Worm (Caenorhabditis elegans): ENCODE results near the gene ZK353.4.

Gene ZK353.4

ce11 chrIII:8394374-8395302 lies 5.2 kb upstream of the ZK353.4 start, which contains the start of gene ZK353.10:
ZK353.10 (minus strand) TSS chrIII:8394424.
- no peak for TF ChIP-seq lin-32 (GFP tag; optimal IDR thresholded peaks at IDR 0.05)
- TF ChIP-seq unc-62 (GFP tag; optimal IDR thresholded peaks at IDR 0.05), result no peak
- TF ChIP-seq mab-5 (tag; optimal IDR thresholded peaks at IDR 0.05), result no peak
- TF ChIP-seq drap-1 (GFP tag; optimal IDR thresholded peaks at IDR 0.05), result no peak

DNA sequence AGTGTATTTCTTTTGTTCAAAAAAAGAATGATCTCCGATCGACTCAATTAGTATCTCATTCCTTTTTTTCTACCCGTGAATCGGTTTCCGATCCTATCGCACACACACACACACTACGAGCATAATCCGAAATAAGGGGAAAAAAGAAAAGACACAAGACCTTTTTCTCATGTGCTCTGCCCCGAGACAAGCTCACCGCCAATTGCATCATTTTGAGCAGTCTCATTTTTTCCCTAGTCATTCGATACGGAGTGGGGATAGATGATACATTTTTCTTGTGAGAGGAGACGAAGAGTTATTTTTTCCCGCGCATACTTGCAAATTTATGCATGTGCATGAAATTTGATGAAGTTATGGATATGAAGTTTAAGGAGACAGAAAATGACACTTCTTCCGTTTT lies 2.9 kb upstream of the ZK353.4 start:
- TF ChIP-seq mep-1 (tag; optimal IDR thresholded peaks at IDR 0.05) (no peak), ceh-39 (tag; optimal IDR thresholded peaks at IDR 0.05) (no peak), M03D4.4 (tag; optimal IDR thresholded peaks at IDR 0.05) (no peak), ztf-11 (tag; optimal IDR thresholded peaks at IDR 0.05) (no peak), tbx-8 (GFP tag; optimal IDR thresholded peaks at IDR 0.05) (no peak)

- no peak for TF ChIP-seq elt-3 (tag; optimal IDR thresholded peaks at IDR 0.05)
- TF ChIP-seq bed-3 (GFP tag; optimal IDR thresholded peaks at IDR 0.05), result no peak
- TF ChIP-seq ceh-39 (tag; optimal IDR thresholded peaks at IDR 0.05), result no peak
- TF ChIP-seq M03D4.4 (tag; optimal IDR thresholded peaks at IDR 0.05), result no peak
- no peak for TF ChIP-seq zip-8 (tag; optimal IDR thresholded peaks at IDR 0.05)
- no peak for TF ChIP-seq mep-1 (tag; optimal IDR thresholded peaks at IDR 0.05)
- no peak for TF ChIP-seq nhr-12 (tag; optimal IDR thresholded peaks at IDR 0.05)
- no peak for TF ChIP-seq pha-4 (tag; optimal IDR thresholded peaks at IDR 0.05)
Observed at ce11 chrIII:8380645-8381044, 8.8 kb downstream of the ZK353.4 start, which contains the start of gene R05D3.12. R05D3.12 (plus strand) TSS chrIII:8380945.

DNA sequence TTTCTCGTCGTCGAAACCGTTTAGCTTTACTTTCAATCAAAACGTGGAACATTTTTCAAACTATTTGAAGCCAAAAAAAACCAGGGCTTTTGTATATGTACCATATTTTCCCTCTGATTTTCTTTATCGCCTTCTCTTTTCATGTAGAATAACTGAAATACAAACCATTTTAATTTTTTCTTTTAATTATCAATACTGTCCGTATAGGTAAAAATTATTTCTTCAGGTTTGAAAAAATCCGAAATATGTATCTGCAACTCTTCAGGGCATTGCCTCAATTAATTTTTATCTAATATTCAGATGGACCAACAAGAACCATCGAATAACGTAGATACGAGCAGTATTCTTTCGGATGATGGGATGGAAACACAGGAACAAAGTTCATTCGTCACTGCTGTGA lies 14.4 kb downstream of the ZK353.4 start, which contains the start of gene met-2:
Gene met-2 (plus strand): TSS at position 301 of the 400 bp plus-strand sequence.
- TF ChIP-seq unc-120 (tag; optimal IDR thresholded peaks at IDR 0.05; ENCODE audit: poor library complexity, severe bottlenecking) (no peak), bed-3 (GFP tag; optimal IDR thresholded peaks at IDR 0.05) (no peak), M03D4.4 (tag; optimal IDR thresholded peaks at IDR 0.05) (no peak), lsy-2 (tag; optimal IDR thresholded peaks at IDR 0.05) (no peak), unc-39 (tag; optimal IDR thresholded peaks at IDR 0.05) (no peak), nhr-237 (tag; optimal IDR thresholded peaks at IDR 0.05) (no peak), blmp-1 (tag; optimal IDR thresholded peaks at IDR 0.05) (no peak), mls-2 (tag; optimal IDR thresholded peaks at IDR 0.05) (no peak), cnd-1 (tag; optimal IDR thresholded peaks at IDR 0.05) (no peak), ceh-83 (GFP tag; optimal IDR thresholded peaks at IDR 0.05) (no peak), ces-1 (GFP tag; optimal IDR thresholded peaks at IDR 0.05) (no peak)

ce11 chrIII:8371595-8372305 lies 17.7 kb downstream of the ZK353.4 start, which contains the start of gene lmbr-1:
lmbr-1 (plus strand) TSS chrIII:8372255.
- TF ChIP-seq pha-4 (tag; optimal IDR thresholded peaks at IDR 0.05) (no peak), mep-1 (tag; optimal IDR thresholded peaks at IDR 0.05) (no peak), sem-2 (GFP tag; optimal IDR thresholded peaks at IDR 0.05) (no peak), tbx-8 (GFP tag; optimal IDR thresholded peaks at IDR 0.05) (no peak), sptf-1 (tag; optimal IDR thresholded peaks at IDR 0.05) (no peak), nhr-237 (tag; optimal IDR thresholded peaks at IDR 0.05) (no peak), zip-8 (tag; optimal IDR thresholded peaks at IDR 0.05) (no peak), lsy-2 (tag; optimal IDR thresholded peaks at IDR 0.05) (no peak), lin-13 (tag; optimal IDR thresholded peaks at IDR 0.05) (no peak), ceh-83 (GFP tag; optimal IDR thresholded peaks at IDR 0.05) (no peak), ceh-39 (tag; optimal IDR thresholded peaks at IDR 0.05) (no peak), mls-2 (tag; optimal IDR thresholded peaks at IDR 0.05) (no peak), unc-120 (tag; optimal IDR thresholded peaks at IDR 0.05; ENCODE audit: poor library complexity, severe bottlenecking) (no peak), ztf-11 (tag; optimal IDR thresholded peaks at IDR 0.05) (no peak), elt-3 (tag; optimal IDR thresholded peaks at IDR 0.05) (no peak), snpc-4 (tag; optimal IDR thresholded peaks at IDR 0.05) (no peak), drap-1 (GFP tag; optimal IDR thresholded peaks at IDR 0.05) (no peak), nhr-28 (tag; optimal IDR thresholded peaks at IDR 0.05) (no peak)

Measured in whole organism, mixed stage, embryonic.